Fruit fly (Drosophila melanogaster) whole organism, embryonic: Measurements from ENCODE around the gene Gr63a.
A peak's percentile ranks its signal among the peaks of the same experiment; 100 is the strongest.

Experiments
- Abd-B ChIP-seq: fragments of 200-800 bp; sonication (Bioruptor generic); optimal IDR thresholded peaks from 2 replicates; lab custom pipeline; 2018; ENCODE audit warnings: missing biosample characterization, mild to moderate bottlenecking, missing genetic modification characterization, moderate library complexity
- BtbVII ChIP-seq: fragments of 200-800 bp; sonication (Bioruptor generic); optimal IDR thresholded peaks from 3 replicates; lab custom pipeline; 2017; ENCODE audit warnings: missing biosample characterization, mild to moderate bottlenecking, missing genetic modification characterization
- CG10274 ChIP-seq: fragments of 200-800 bp; sonication (Bioruptor generic); optimal IDR thresholded peaks from 3 replicates; lab custom pipeline; 2017; ENCODE audit warnings: missing biosample characterization, mild to moderate bottlenecking, missing genetic modification characterization
- CG10654 ChIP-seq: fragments of 200-800 bp; sonication (Bioruptor generic); optimal IDR thresholded peaks from 2 replicates; lab custom pipeline; 2016; ENCODE audit warnings: missing biosample characterization, missing genetic modification characterization
- CG11398 ChIP-seq: fragments of 200-800 bp; sonication (Bioruptor generic); optimal IDR thresholded peaks from 2 replicates; lab custom pipeline; 2016; ENCODE audit warnings: missing biosample characterization, missing genetic modification characterization
- CG11695 ChIP-seq: fragments of 200-800 bp; sonication (Bioruptor generic); IDR thresholded peaks from 3 replicates; pipeline ENCODE4 v1.3.6; 2022; ENCODE audit warnings: missing biosample characterization, missing genetic modification characterization
- CG12071 ChIP-seq: fragments of 200-800 bp; sonication (Bioruptor generic); optimal IDR thresholded peaks from 3 replicates; lab custom pipeline; 2018; ENCODE audit warnings: missing biosample characterization, mild to moderate bottlenecking, missing genetic modification characterization
- CG12659 ChIP-seq: fragments of 200-800 bp; sonication (Bioruptor generic); optimal IDR thresholded peaks from 3 replicates; lab custom pipeline; 2017; ENCODE audit warnings: mild to moderate bottlenecking, missing biosample characterization, missing genetic modification reagents, missing genetic modification characterization
- CG12744 ChIP-seq: fragments of 200-800 bp; sonication (Bioruptor generic); optimal IDR thresholded peaks from 2 replicates; lab custom pipeline; 2016; ENCODE audit warnings: missing biosample characterization, missing genetic modification characterization
- CG13287 ChIP-seq: fragments of 200-800 bp; sonication (Bioruptor generic); IDR thresholded peaks from 2 replicates; pipeline ENCODE4 v1.3.6; 2022; ENCODE audit warnings: missing biosample characterization, missing genetic modification characterization; ENCODE audit not compliant: partially characterized antibody
- CG14441 ChIP-seq: fragments of 200-800 bp; sonication (Bioruptor generic); IDR thresholded peaks from 2 replicates; pipeline ENCODE4 v1.3.6; 2022; ENCODE audit warnings: missing biosample characterization, missing genetic modification characterization
- CG17802 ChIP-seq: fragments of 200-800 bp; sonication (Bioruptor generic); optimal IDR thresholded peaks from 2 replicates; lab custom pipeline; 2018; ENCODE audit warnings: missing biosample characterization, mild to moderate bottlenecking, missing genetic modification characterization, moderate library complexity
- CG1792 ChIP-seq: fragments of 200-800 bp; sonication (Bioruptor generic); optimal IDR thresholded peaks from 2 replicates; lab custom pipeline; 2016; ENCODE audit warnings: missing biosample characterization, missing genetic modification characterization
- CG2875 ChIP-seq: fragments of 200-800 bp; sonication (Bioruptor generic); optimal IDR thresholded peaks from 2 replicates; lab custom pipeline; 2017; ENCODE audit warnings: missing biosample characterization, mild to moderate bottlenecking, missing genetic modification characterization, missing genetic modification reagents
- CG34376 ChIP-seq: fragments of 200-800 bp; sonication (Bioruptor generic); optimal IDR thresholded peaks from 2 replicates; lab custom pipeline; 2018; ENCODE audit warnings: missing biosample characterization, mild to moderate bottlenecking, missing genetic modification characterization
- CG3838 ChIP-seq: fragments of 200-800 bp; sonication (Bioruptor generic); optimal IDR thresholded peaks from 3 replicates; lab custom pipeline; 2016; ENCODE audit warnings: missing biosample characterization, missing genetic modification characterization
- CG4730 ChIP-seq: fragments of 200-800 bp; sonication (Bioruptor generic); IDR thresholded peaks from 2 replicates; pipeline ENCODE4 v1.3.6; 2022; ENCODE audit warnings: missing biosample characterization, missing genetic modification characterization
- CG9437 ChIP-seq: fragments of 200-800 bp; sonication (Bioruptor generic); optimal IDR thresholded peaks from 2 replicates; lab custom pipeline; 2018; ENCODE audit warnings: missing biosample characterization, mild to moderate bottlenecking, missing genetic modification characterization
- CG9817 ChIP-seq: fragments of 200-800 bp; sonication (Bioruptor generic); optimal IDR thresholded peaks from 2 replicates; lab custom pipeline; 2018; ENCODE audit warnings: missing biosample characterization, mild to moderate bottlenecking, missing genetic modification characterization, moderate library complexity
- D19A ChIP-seq: fragments of 200-800 bp; optimal IDR thresholded peaks from 3 replicates; lab custom pipeline; 2019; ENCODE audit warnings: missing biosample characterization, mild to moderate bottlenecking, missing genetic modification characterization, moderate library complexity
- Dad ChIP-seq: fragments of 200-800 bp; sonication (Bioruptor generic); optimal IDR thresholded peaks from 3 replicates; lab custom pipeline; 2016; ENCODE audit warnings: missing biosample characterization, missing genetic modification characterization
- Dip2 ChIP-seq: fragments of 200-800 bp; sonication (Bioruptor generic); IDR thresholded peaks from 2 replicates; pipeline ENCODE4 v1.3.6; 2022; ENCODE audit warnings: missing biosample characterization, missing genetic modification characterization
- E2f1 ChIP-seq: fragments of 200-800 bp; sonication (Bioruptor generic); IDR thresholded peaks from 2 replicates; pipeline ENCODE4 v1.3.6; 2022; ENCODE audit warnings: missing biosample characterization, missing genetic modification characterization
- Gug ChIP-seq: fragments of 200-800 bp; sonication (Bioruptor generic); IDR thresholded peaks from 4 replicates; pipeline ENCODE4 v1.3.6; 2022; ENCODE audit warnings: missing biosample characterization, missing genetic modification characterization
- Hey ChIP-seq: fragments of 200-800 bp; sonication (Bioruptor generic); optimal IDR thresholded peaks from 3 replicates; lab custom pipeline; 2018; ENCODE audit warnings: missing biosample characterization, mild to moderate bottlenecking, missing genetic modification characterization
- Hmx ChIP-seq: fragments of 200-800 bp; sonication (Bioruptor generic); optimal IDR thresholded peaks from 2 replicates; lab custom pipeline; 2016; ENCODE audit warnings: missing biosample characterization, missing genetic modification characterization
- MESR4 ChIP-seq: fragments of 200-800 bp; sonication (Bioruptor generic); optimal IDR thresholded peaks from 2 replicates; lab custom pipeline; 2018; ENCODE audit warnings: missing biosample characterization, mild to moderate bottlenecking, missing genetic modification characterization, moderate library complexity
- MTF-1 ChIP-seq: fragments of 200-800 bp; sonication (Bioruptor generic); optimal IDR thresholded peaks from 2 replicates; lab custom pipeline; 2018; ENCODE audit warnings: missing biosample characterization, mild to moderate bottlenecking, missing genetic modification characterization, borderline replicate concordance
- Ptx1 ChIP-seq: fragments of 200-800 bp; sonication (Bioruptor generic); IDR thresholded peaks from 2 replicates; pipeline ENCODE4 v1.3.6; 2022; ENCODE audit warnings: missing biosample characterization, missing genetic modification characterization
- Spps ChIP-seq: fragments of 200-800 bp; sonication (Bioruptor generic); optimal IDR thresholded peaks from 2 replicates; lab custom pipeline; 2018; ENCODE audit warnings: missing biosample characterization, mild to moderate bottlenecking, missing genetic modification characterization
- Ssrp ChIP-seq: fragments of 200-800 bp; sonication (Bioruptor generic); optimal IDR thresholded peaks from 2 replicates; lab custom pipeline; 2018; ENCODE audit warnings: missing biosample characterization, mild to moderate bottlenecking, missing genetic modification characterization, moderate library complexity
- Stat92E ChIP-seq, 3 experiments: fragments of >200 bp in 2 of 3; fragments of 200-800 bp in 1 of 3; sonication (Bioruptor generic) in 1 of 3; optimal IDR thresholded peaks; 2 replicates each; lab custom pipeline; 2017 to 2019; ENCODE audit warnings: missing biosample characterization in 3 of 3, missing genetic modification characterization in 3 of 3, mild to moderate bottlenecking in 1 of 3, moderate library complexity in 1 of 3
- Tbp ChIP-seq: fragments of >200 bp; optimal IDR thresholded peaks from 2 replicates; lab custom pipeline; 2018; ENCODE audit warnings: missing biosample characterization, missing genetic modification characterization
- Trl ChIP-seq, 3 experiments: fragments of >200 bp in 2 of 3; fragments of 200-800 bp in 1 of 3; sonication (Bioruptor generic) in 1 of 3; optimal IDR thresholded peaks; 2 replicates in 1 of 3; 3 replicates in 2 of 3; lab custom pipeline; 2016 to 2017; ENCODE audit warnings: missing biosample characterization in 1 of 3, missing genetic modification characterization in 1 of 3
- ab ChIP-seq: fragments of 200-800 bp; sonication (Bioruptor generic); optimal IDR thresholded peaks from 2 replicates; lab custom pipeline; 2016; ENCODE audit warnings: missing biosample characterization, missing genetic modification characterization
- bsh ChIP-seq, 2 experiments: fragments of 200-800 bp; sonication (Bioruptor generic); optimal IDR thresholded peaks; 2 replicates each; lab custom pipeline; 2017 to 2018; ENCODE audit warnings: mild to moderate bottlenecking in 2 of 2, missing biosample characterization in 2 of 2, missing genetic modification characterization in 2 of 2, moderate library complexity in 1 of 2
- crol ChIP-seq: fragments of 200-800 bp; sonication (Bioruptor generic); IDR thresholded peaks from 2 replicates; pipeline ENCODE4 v1.3.6; 2022; ENCODE audit warnings: missing biosample characterization, missing genetic modification characterization
- danr ChIP-seq: fragments of 200-800 bp; sonication (Bioruptor generic); IDR thresholded peaks from 2 replicates; pipeline ENCODE4 v1.3.6; 2022; ENCODE audit warnings: missing biosample characterization, missing genetic modification characterization
- dimm ChIP-seq: fragments of 200-800 bp; sonication (Bioruptor generic); IDR thresholded peaks from 2 replicates; pipeline ENCODE4 v1.3.6; 2022; ENCODE audit warnings: missing biosample characterization, missing genetic modification characterization
- ems ChIP-seq: fragments of 200-800 bp; sonication (Bioruptor generic); optimal IDR thresholded peaks from 3 replicates; lab custom pipeline; 2016; ENCODE audit warnings: missing biosample characterization, missing genetic modification characterization
- fd64A ChIP-seq: fragments of 200-800 bp; sonication (Bioruptor generic); optimal IDR thresholded peaks from 3 replicates; lab custom pipeline; 2018; ENCODE audit warnings: missing biosample characterization, mild to moderate bottlenecking, missing genetic modification characterization
- gro ChIP-seq: fragments of 200-800 bp; sonication (Bioruptor generic); optimal IDR thresholded peaks from 2 replicates; lab custom pipeline; 2016; ENCODE audit warnings: missing biosample characterization, missing genetic modification characterization
- gsb-n ChIP-seq: fragments of 200-800 bp; sonication (Bioruptor generic); optimal IDR thresholded peaks from 3 replicates; lab custom pipeline; 2018; ENCODE audit warnings: missing biosample characterization, mild to moderate bottlenecking, missing genetic modification characterization
- gt ChIP-seq: fragments of 200-800 bp; sonication (Bioruptor generic); IDR thresholded peaks from 2 replicates; pipeline ENCODE4 v1.3.6; 2022; ENCODE audit warnings: missing biosample characterization, missing genetic modification characterization
- lola ChIP-seq, 3 experiments: fragments of >200 bp in 2 of 3; fragments of 200-800 bp in 1 of 3; sonication (Bioruptor generic) in 1 of 3; optimal IDR thresholded peaks; 2 replicates each; lab custom pipeline; 2017 to 2019; ENCODE audit warnings: missing biosample characterization in 3 of 3, missing genetic modification characterization in 3 of 3, mild to moderate bottlenecking in 1 of 3, moderate library complexity in 1 of 3
- nmo ChIP-seq: fragments of 200-800 bp; sonication (Bioruptor generic); optimal IDR thresholded peaks from 2 replicates; lab custom pipeline; 2018; ENCODE audit warnings: missing biosample characterization, mild to moderate bottlenecking, missing genetic modification characterization, moderate library complexity
- schlank ChIP-seq: fragments of 200-800 bp; sonication (Bioruptor generic); optimal IDR thresholded peaks from 2 replicates; lab custom pipeline; 2018; ENCODE audit warnings: missing biosample characterization, mild to moderate bottlenecking, missing genetic modification characterization
- shn ChIP-seq: fragments of 200-800 bp; sonication (Bioruptor generic); optimal IDR thresholded peaks from 3 replicates; lab custom pipeline; 2016; ENCODE audit warnings: missing biosample characterization, missing genetic modification characterization
- sqz ChIP-seq: fragments of 200-800 bp; sonication (Bioruptor generic); optimal IDR thresholded peaks from 3 replicates; lab custom pipeline; 2018; ENCODE audit warnings: missing biosample characterization, mild to moderate bottlenecking, missing genetic modification characterization
- tup ChIP-seq: fragments of 200-800 bp; sonication (Bioruptor generic); optimal IDR thresholded peaks from 2 replicates; lab custom pipeline; 2016; ENCODE audit warnings: missing biosample characterization, mild to moderate bottlenecking, missing genetic modification characterization, moderate library complexity
- zfh2 ChIP-seq: fragments of 200-800 bp; sonication (Bioruptor generic); optimal IDR thresholded peaks from 2 replicates; lab custom pipeline; 2016; ENCODE audit warnings: missing biosample characterization, missing genetic modification characterization

Gr63a gene

DNA sequence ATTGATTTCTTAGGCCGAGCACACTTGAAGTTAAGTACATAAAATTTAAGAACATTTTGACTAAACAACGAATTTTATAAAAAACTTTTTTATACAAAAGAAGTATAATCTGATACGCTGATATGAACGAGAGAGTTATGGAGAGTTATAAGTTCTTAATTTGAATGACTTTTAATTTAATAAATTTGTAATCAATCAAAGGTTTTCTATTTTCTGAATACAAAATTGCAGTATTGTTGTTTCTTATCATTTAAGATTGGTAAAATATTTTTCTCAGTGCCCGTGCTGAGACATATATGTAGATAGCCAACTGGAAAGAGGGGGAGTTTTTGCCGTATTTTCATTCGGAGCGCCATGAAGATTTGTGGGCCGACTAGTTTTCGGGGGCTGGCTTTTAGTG lies 23.3 kb downstream of the Gr63a start (continued):
- TF ChIP-seq lola (GFP tag; optimal IDR thresholded peaks at IDR 0.05; lab: Kevin White, UChicago) (peak in 1 of 3 experiments; percentile 88), CG17802 (tag; lab: Kevin White, UChicago) (no peak), E2f1 (GFP tag; lab: Robert Waterston, UW) (0 out of 2 replicates have a peak, but pooled peaks have one; percentile 32), gro (GFP tag; lab: Kevin White, UChicago) (no peak), dimm (GFP tag; lab: Robert Waterston, UW) (no peak), CG9437 (GFP tag; lab: Kevin White, UChicago) (peak; percentile 55), Ptx1 (no peak), CG4730 (GFP tag; lab: Robert Waterston, UW) (no peak), gt (GFP tag; lab: Robert Waterston, UW) (no peak), tup (GFP tag; lab: Kevin White, UChicago) (no peak), ems (no peak), CG13287 (no peak), CG10654 (GFP tag; lab: Kevin White, UChicago) (no peak), Abd-B (GFP tag; lab: Kevin White, UChicago) (peak; percentile 49), Dip2 (GFP tag; lab: Robert Waterston, UW) (no peak), CG14441 (GFP tag; lab: Robert Waterston, UW) (no peak), CG2875 (peak; percentile 55), CG34376 (GFP tag; lab: Kevin White, UChicago) (no peak), CG12744 (GFP tag; lab: Kevin White, UChicago) (no peak), CG10274 (GFP tag; lab: Kevin White, UChicago) (no peak), crol (no peak), bsh (GFP tag; optimal IDR thresholded peaks at IDR 0.05; lab: Kevin White, UChicago) (peak in 1 of 2 experiments; percentile 85), Gug (GFP tag; lab: Robert Waterston, UW) (no peak), CG9817 (no peak), Hey (tag; lab: Kevin White, UChicago) (no peak), Spps (no peak), CG11695 (GFP tag; lab: Robert Waterston, UW) (no peak), BtbVII (GFP tag; lab: Kevin White, UChicago) (no peak), Stat92E (GFP tag; optimal IDR thresholded peaks at IDR 0.05; lab: Kevin White, UChicago) (peak in 1 of 3 experiments; percentile 44), shn (GFP tag; lab: Kevin White, UChicago) (no peak), nmo (GFP tag; lab: Kevin White, UChicago) (peak; percentile 79), MESR4 (no peak), CG12071 (GFP tag; lab: Kevin White, UChicago) (no peak), CG11398 (GFP tag; lab: Kevin White, UChicago) (no peak), schlank (no peak), MTF-1 (GFP tag; lab: Kevin White, UChicago) (no peak), Hmx (no peak), Tbp (no peak), CG1792 (no peak), danr (no peak), Ssrp (peak; percentile 71), sqz (GFP tag; lab: Kevin White, UChicago) (no peak), Trl (optimal IDR thresholded peaks at IDR 0.05; lab: Kevin White, UChicago) (no peak), Trl (GFP tag; optimal IDR thresholded peaks at IDR 0.05; lab: Kevin White, UChicago) (no peak), D19A (tag; lab: Kevin White, UChicago) (peak; percentile 43), fd64A (no peak), ab (GFP tag; lab: Kevin White, UChicago) (no peak), Dad (no peak), CG3838 (GFP tag; lab: Kevin White, UChicago) (no peak), zfh2 (GFP tag; lab: Kevin White, UChicago) (no peak), CG12659 (GFP tag; lab: Kevin White, UChicago) (peak; percentile 2), gsb-n (peak; percentile 79)
